Fruit fly (Drosophila melanogaster): Measurements from ENCODE around the gene sau.

DNA sequence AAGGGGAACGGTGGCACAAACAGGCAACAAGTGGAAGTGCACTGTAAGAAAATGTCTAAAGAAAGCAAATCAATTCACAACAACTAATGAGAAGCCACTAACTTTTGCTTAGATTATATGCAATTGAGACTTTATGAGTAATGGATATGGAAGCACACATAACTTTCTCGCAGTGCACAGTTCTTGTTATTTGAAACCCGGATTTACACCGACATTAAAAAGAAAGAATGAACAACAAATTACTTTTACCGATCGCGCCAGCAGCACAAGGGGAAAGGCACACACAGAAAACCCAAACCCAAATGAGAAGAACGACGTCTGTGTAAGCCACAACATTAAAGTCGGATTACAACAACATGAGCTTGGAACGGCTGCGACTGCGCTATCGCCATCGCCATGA lies 37.0 kb upstream of the sau start:
- no peak for TF ChIP-seq CTCF (optimal IDR thresholded peaks at IDR 0.05)
- TF ChIP-seq CG8478 (optimal IDR thresholded peaks at IDR 0.05): no peak

Data from S2 (cell line).